Fruit fly (Drosophila melanogaster) whole organism: ENCODE measurements around the gene CG4520.

Experiments
- CG8478 ChIP-seq: fragments of >200 bp; optimal IDR thresholded peaks from 2 replicates; lab custom pipeline; 2018; ENCODE audit warnings: inconsistent platforms
- Dll ChIP-seq: fragments of >200 bp; optimal IDR thresholded peaks from 2 replicates; lab custom pipeline; 2017
- EcR ChIP-seq, 2 experiments: fragments of >200 bp; optimal IDR thresholded peaks; 2 replicates each; lab custom pipeline; 2017; ENCODE audit warnings: missing biosample characterization in 2 of 2, missing genetic modification characterization in 2 of 2, missing genetic modification reagents in 2 of 2
- pan ChIP-seq: fragments of >200 bp; optimal IDR thresholded peaks from 2 replicates; lab custom pipeline; 2017
- psq ChIP-seq: fragments of >200 bp; optimal IDR thresholded peaks from 2 replicates; lab custom pipeline; 2017
- usp ChIP-seq: fragments of >200 bp; optimal IDR thresholded peaks from 2 replicates; lab custom pipeline; 2017; ENCODE audit warnings: missing biosample characterization, missing genetic modification characterization, mixed read lengths

CG4520 gene

dm6 chr3R:15784298-15784697 lies 39.8 kb downstream of the CG4520 start:
- TF ChIP-seq EcR (GFP tag; optimal IDR thresholded peaks at IDR 0.05; lab: Kevin White, UChicago) = no peak
- no peak for TF ChIP-seq pan
- TF ChIP-seq psq (lab: Kevin White, UChicago) = no peak
- no peak for TF ChIP-seq Dll (lab: Kevin White, UChicago)
- TF ChIP-seq CG8478 (lab: Kevin White, UChicago) = no peak

DNA sequence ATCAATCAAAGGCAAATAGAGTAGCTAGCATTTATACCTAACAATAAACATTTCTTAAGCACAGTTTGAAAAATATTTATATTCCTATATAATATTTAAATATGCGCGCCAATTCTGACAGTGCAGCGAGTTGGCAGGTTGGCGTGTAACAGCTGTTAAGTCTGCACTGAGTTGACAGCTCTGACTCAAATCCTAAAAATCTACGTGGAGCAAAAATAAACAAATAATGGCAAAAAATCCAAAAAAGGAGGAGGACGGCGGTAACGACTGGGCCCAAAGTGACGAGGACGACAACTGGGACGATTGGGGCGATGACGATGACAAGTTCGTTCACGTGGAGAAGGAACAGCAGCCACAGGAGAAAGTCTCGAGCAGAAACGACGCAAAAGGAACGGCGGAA lies 42.1 kb downstream of the CG4520 start, which contains the start of gene CG9590:
Gene CG9590, plus strand, starts transcription at position 166 of the 400 bp plus-strand sequence.
- TF ChIP-seq EcR (GFP tag; optimal IDR thresholded peaks at IDR 0.05; lab: Kevin White, UChicago) (no peak), CG8478 (lab: Kevin White, UChicago) (no peak), Dll (lab: Kevin White, UChicago) (no peak), pan (no peak), psq (lab: Kevin White, UChicago) (no peak), usp (GFP tag; lab: Kevin White, UChicago) (no peak)

DNA sequence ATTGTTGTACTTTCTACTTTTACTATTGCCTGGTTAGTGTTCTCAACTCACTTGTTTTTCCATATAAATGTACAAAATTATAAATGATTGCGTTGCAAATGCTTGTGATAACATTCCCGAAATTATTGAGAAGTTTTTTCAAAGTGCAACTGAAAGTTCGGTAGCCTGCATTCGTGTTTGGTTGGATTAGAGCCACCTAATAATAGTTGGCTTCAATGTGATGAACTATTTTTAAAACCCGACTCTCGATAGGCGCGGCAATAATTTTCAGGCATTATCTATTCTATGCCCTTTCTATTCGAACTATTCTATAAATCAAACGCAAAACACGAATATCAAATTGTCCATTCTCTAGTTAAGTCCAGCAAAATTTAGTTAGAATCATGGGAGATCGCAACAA lies 43.8 kb downstream of the CG4520 start, which contains the start of gene Uros2:
Gene Uros2, plus strand, starts transcription at position 301 of the 400 bp plus-strand sequence.
- TF ChIP-seq Dll (lab: Kevin White, UChicago) (no peak), EcR (GFP tag; optimal IDR thresholded peaks at IDR 0.05; lab: Kevin White, UChicago) (no peak), pan (no peak), usp (GFP tag; lab: Kevin White, UChicago) (no peak), psq (lab: Kevin White, UChicago) (no peak), CG8478 (lab: Kevin White, UChicago) (no peak)

DNA sequence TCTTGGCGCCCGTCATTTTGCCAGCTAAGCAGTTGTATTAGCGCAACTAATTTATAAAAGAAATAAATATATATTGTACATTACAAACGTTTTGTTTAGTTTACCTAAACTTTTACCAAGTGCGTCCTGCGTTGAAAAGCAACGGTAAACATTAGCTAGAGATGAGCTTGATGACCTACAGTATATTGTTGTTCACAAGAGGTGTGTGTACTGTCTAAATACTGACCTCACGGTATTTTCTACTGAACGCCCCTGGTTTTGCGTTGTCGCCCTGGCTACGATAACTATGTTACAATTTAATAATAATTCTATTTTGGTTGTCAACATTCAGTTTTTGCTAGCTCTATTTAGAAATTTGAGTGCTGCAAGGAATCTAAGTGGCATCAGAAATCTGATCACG lies 48.0 kb downstream of the CG4520 start, which contains the start of gene Acyp2:
Gene Acyp2, plus strand, starts transcription at position 262 of the 400 bp plus-strand sequence.
- TF ChIP-seq pan (no peak), psq (lab: Kevin White, UChicago) (no peak), EcR (GFP tag; optimal IDR thresholded peaks at IDR 0.05; lab: Kevin White, UChicago) (no peak), usp (GFP tag; lab: Kevin White, UChicago) (no peak), Dll (lab: Kevin White, UChicago) (no peak), CG8478 (lab: Kevin White, UChicago) (no peak)

dm6 chr3R:15793372-15793802 lies 48.9 kb downstream of the CG4520 start, which contains the start of gene nsl1:
Gene nsl1 (plus strand): TSS chr3R:15793782.
- TF ChIP-seq CG8478 (lab: Kevin White, UChicago) (peak; percentile 75), Dll (lab: Kevin White, UChicago) (no peak)

- peak; percentile 91 for TF ChIP-seq CG8478 (lab: Kevin White, UChicago)
- TF ChIP-seq EcR (GFP tag; optimal IDR thresholded peaks at IDR 0.05; lab: Kevin White, UChicago) = no peak
- no peak for TF ChIP-seq pan
- no peak for TF ChIP-seq psq (lab: Kevin White, UChicago)
- TF ChIP-seq usp (GFP tag; lab: Kevin White, UChicago) = no peak
Measured at dm6 chr3R:15794258-15794727, 49.8 kb downstream of the CG4520 start.
